Worm (Caenorhabditis elegans) whole organism, late embryonic: Measurements from ENCODE around the gene F38B6.4.

Experiments used
- ama-1 ChIP-seq: fragments of 150-350 bp; optimal IDR thresholded peaks from 2 replicates; lab custom pipeline; 2014
- lim-6 ChIP-seq: sonication (generic microtip); optimal IDR thresholded peaks from 2 replicates; lab custom pipeline; 2016; ENCODE audit warnings: missing genetic modification characterization, missing compliant biosample characterization
- lin-11 ChIP-seq: fragments of 200-800 bp; sonication (Bioruptor generic); optimal IDR thresholded peaks from 2 replicates; lab custom pipeline; 2018; ENCODE audit warnings: mild to moderate bottlenecking, missing genetic modification characterization, missing compliant biosample characterization
- sdc-2 ChIP-seq: sonication (generic microtip); optimal IDR thresholded peaks from 2 replicates; lab custom pipeline; 2016; ENCODE audit warnings: missing genotype, missing genetic modification characterization, missing compliant biosample characterization

DNA sequence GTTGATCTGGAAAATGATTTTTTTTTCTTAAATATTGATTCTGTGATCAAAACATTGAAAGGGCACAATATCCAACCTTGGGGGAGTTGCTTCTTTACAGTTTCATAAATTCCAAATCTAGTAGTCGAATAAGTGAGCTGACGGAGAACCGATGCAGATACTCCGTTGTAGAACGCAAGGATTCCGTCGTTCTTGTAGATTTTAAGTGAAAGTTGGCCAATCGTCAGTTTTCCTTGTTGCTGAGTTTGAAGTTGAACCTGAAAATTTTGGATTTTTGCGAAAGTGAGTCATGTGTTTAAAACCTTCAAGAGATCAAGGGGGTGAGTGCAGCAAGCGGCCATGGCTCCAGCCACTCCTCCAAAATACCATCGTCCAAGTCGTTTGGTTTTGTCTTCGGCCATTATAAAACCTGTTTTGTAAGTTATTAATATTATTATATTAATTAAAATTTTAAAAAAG, 50.6 kb downstream of the F38B6.4 start, which contains the start of gene slc-25A10:
- no peak for TF ChIP-seq ama-1 (lab: Kevin White, UChicago)
- no peak for TF ChIP-seq lin-11 (tag; lab: Kevin White, UChicago)
- TF ChIP-seq lim-6 (tag; lab: Kevin White, UChicago), result no peak
- no peak for TF ChIP-seq sdc-2
